Worm (Caenorhabditis elegans) whole organism, late embryonic: ENCODE measurements around the gene spp-10.

Source experiments
- K02D7.2 ChIP-seq: sonication (generic microtip); optimal IDR thresholded peaks from 2 replicates; lab custom pipeline; 2017; ENCODE audit warnings: mild to moderate bottlenecking, missing genetic modification characterization, missing compliant biosample characterization
- ama-1 ChIP-seq: fragments of 150-350 bp; optimal IDR thresholded peaks from 2 replicates; lab custom pipeline; 2014
- dve-1 ChIP-seq: sonication (generic microtip); optimal IDR thresholded peaks from 2 replicates; lab custom pipeline; 2017; ENCODE audit warnings: antibody characterized with exemption, mild to moderate bottlenecking, missing genetic modification characterization, missing compliant biosample characterization
- nfya-1 ChIP-seq: sonication (generic microtip); optimal IDR thresholded peaks from 2 replicates; lab custom pipeline; 2017; ENCODE audit warnings: missing genetic modification characterization, mild to moderate bottlenecking, missing compliant biosample characterization, antibody characterized with exemption, moderate library complexity
- pqm-1 ChIP-seq: sonication (generic microtip); optimal IDR thresholded peaks from 2 replicates; lab custom pipeline; 2016; ENCODE audit warnings: missing genetic modification characterization, missing compliant biosample characterization
- sox-4 ChIP-seq: sonication (generic microtip); optimal IDR thresholded peaks from 2 replicates; lab custom pipeline; 2017; ENCODE audit warnings: mild to moderate bottlenecking, missing genetic modification characterization, inconsistent platforms, missing compliant biosample characterization
- unc-86 ChIP-seq: sonication (generic microtip); optimal IDR thresholded peaks from 2 replicates; lab custom pipeline; 2016; ENCODE audit warnings: missing genetic modification characterization, missing compliant biosample characterization

DNA sequence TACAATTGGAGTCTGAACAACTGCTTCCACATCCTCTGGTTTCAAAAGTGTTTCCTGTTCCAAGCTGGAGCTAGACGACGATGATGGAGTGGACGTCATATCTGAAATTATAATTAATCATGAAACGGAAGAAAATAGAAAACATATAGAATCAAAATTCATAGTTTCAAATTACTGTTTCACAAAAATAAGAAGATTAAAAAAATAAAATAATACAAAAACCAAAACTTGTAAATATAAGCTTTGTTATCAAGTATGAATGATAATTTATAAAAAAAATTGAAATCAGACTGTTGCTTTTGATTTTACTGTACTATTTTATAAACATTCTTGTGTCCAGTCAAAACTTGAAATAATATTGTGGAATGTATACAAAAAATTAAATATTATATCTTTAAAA, 13.3 kb upstream of the spp-10 start, which contains the start of gene str-176:
- TF ChIP-seq K02D7.2 (tag; lab: Kevin White, UChicago): no peak
- TF ChIP-seq ama-1: no peak
- no peak for TF ChIP-seq unc-86 (tag; lab: Kevin White, UChicago)
- TF ChIP-seq dve-1: no peak
- TF ChIP-seq nfya-1: no peak
- no peak for TF ChIP-seq sox-4 (tag; lab: Kevin White, UChicago)
- TF ChIP-seq pqm-1 (tag; lab: Kevin White, UChicago): no peak
